Worm (Caenorhabditis elegans) whole organism, L2 larva: ENCODE results near the gene ifta-2.

Experiments
- C34F6.9 ChIP-seq: fragments of 150-350 bp; optimal IDR thresholded peaks from 2 replicates; lab custom pipeline; 2014; ENCODE audit warnings: missing biosample characterization, missing genetic modification characterization
- F13H6.1 ChIP-seq: sonication (generic microtip); optimal IDR thresholded peaks from 2 replicates; lab custom pipeline; 2016; ENCODE audit warnings: missing genetic modification characterization, missing compliant biosample characterization
- R02D3.7 ChIP-seq: fragments of 150-350 bp; optimal IDR thresholded peaks from 2 replicates; lab custom pipeline; 2014; ENCODE audit warnings: missing biosample characterization, missing genetic modification characterization
- Y55F3AM.14 ChIP-seq: fragments of 200-800 bp; sonication (Bioruptor generic); optimal IDR thresholded peaks from 2 replicates; lab custom pipeline; 2018; ENCODE audit warnings: mild to moderate bottlenecking, missing genetic modification characterization, missing compliant biosample characterization
- ZK546.5 ChIP-seq: sonication (generic microtip); optimal IDR thresholded peaks from 2 replicates; lab custom pipeline; 2017; ENCODE audit warnings: missing biosample characterization, missing genetic modification characterization
- alr-1 ChIP-seq: fragments of 150-350 bp; optimal IDR thresholded peaks from 2 replicates; lab custom pipeline; 2014; ENCODE audit warnings: missing biosample characterization, missing genetic modification characterization
- aly-2 ChIP-seq: fragments of 150-350 bp; optimal IDR thresholded peaks from 2 replicates; lab custom pipeline; 2014; ENCODE audit warnings: missing biosample characterization, missing genetic modification characterization
- ama-1 ChIP-seq: fragments of 150-350 bp; optimal IDR thresholded peaks from 2 replicates; lab custom pipeline; 2018; ENCODE audit warnings: inconsistent platforms
- blmp-1 ChIP-seq: sonication (generic microtip); optimal IDR thresholded peaks from 2 replicates; lab custom pipeline; 2017; ENCODE audit warnings: missing genetic modification characterization, mild to moderate bottlenecking, missing compliant biosample characterization, antibody characterized with exemption, moderate library complexity; ENCODE audit not compliant: insufficient read depth
- ceh-16 ChIP-seq: fragments of 150-350 bp; optimal IDR thresholded peaks from 2 replicates; lab custom pipeline; 2014; ENCODE audit warnings: missing biosample characterization, missing genetic modification characterization
- ceh-82 ChIP-seq: fragments of 150-350 bp; optimal IDR thresholded peaks from 2 replicates; lab custom pipeline; 2014; ENCODE audit warnings: missing biosample characterization, missing genetic modification characterization
- crh-2 ChIP-seq: sonication (generic microtip); optimal IDR thresholded peaks from 2 replicates; lab custom pipeline; 2017; ENCODE audit warnings: missing biosample characterization, missing genetic modification characterization
- dmd-4 ChIP-seq: sonication (generic microtip); optimal IDR thresholded peaks from 2 replicates; lab custom pipeline; 2017; ENCODE audit warnings: missing biosample characterization, missing genetic modification characterization
- elt-1 ChIP-seq: fragments of 150-350 bp; optimal IDR thresholded peaks from 2 replicates; lab custom pipeline; 2014; ENCODE audit warnings: missing biosample characterization, missing genetic modification characterization
- elt-3 ChIP-seq: sonication (generic microtip); optimal IDR thresholded peaks from 2 replicates; lab custom pipeline; 2017; ENCODE audit warnings: missing biosample characterization, missing genetic modification characterization
- fos-1 ChIP-seq: fragments of 150-350 bp; optimal IDR thresholded peaks from 2 replicates; lab custom pipeline; 2014; ENCODE audit warnings: missing biosample characterization, missing genetic modification characterization
- gmeb-1 ChIP-seq: fragments of 150-350 bp; optimal IDR thresholded peaks from 2 replicates; lab custom pipeline; 2014; ENCODE audit warnings: missing biosample characterization, missing genetic modification characterization
- lin-13 ChIP-seq: fragments of 150-350 bp; optimal IDR thresholded peaks from 2 replicates; lab custom pipeline; 2014; ENCODE audit warnings: missing biosample characterization, missing genetic modification reagents, missing genetic modification characterization
- lin-39 ChIP-seq: fragments of 150-350 bp; optimal IDR thresholded peaks from 2 replicates; lab custom pipeline; 2014; ENCODE audit warnings: missing biosample characterization, missing genetic modification reagents, missing genetic modification characterization
- lsy-2 ChIP-seq, 2 experiments: fragments of 150-350 bp in 1 of 2; sonication (generic microtip) in 1 of 2; optimal IDR thresholded peaks; 2 replicates each; lab custom pipeline; 2014 to 2017; ENCODE audit warnings: missing biosample characterization in 2 of 2, missing genetic modification characterization in 2 of 2
- mdl-1 ChIP-seq, 2 experiments: fragments of 150-350 bp in 1 of 2; sonication (generic microtip) in 1 of 2; optimal IDR thresholded peaks; 2 replicates each; lab custom pipeline; 2017; ENCODE audit warnings: missing biosample characterization in 2 of 2, missing genetic modification characterization in 2 of 2
- nhr-10 ChIP-seq: sonication (generic microtip); optimal IDR thresholded peaks from 2 replicates; lab custom pipeline; 2017; ENCODE audit warnings: missing biosample characterization, missing genetic modification characterization
- nhr-12 ChIP-seq: fragments of 150-350 bp; optimal IDR thresholded peaks from 2 replicates; lab custom pipeline; 2014; ENCODE audit warnings: missing biosample characterization, missing genetic modification characterization
- nhr-21 ChIP-seq: fragments of 150-350 bp; optimal IDR thresholded peaks from 2 replicates; lab custom pipeline; 2014; ENCODE audit warnings: missing biosample characterization, missing genetic modification characterization
- nhr-23 ChIP-seq: fragments of 150-350 bp; optimal IDR thresholded peaks from 2 replicates; lab custom pipeline; 2014; ENCODE audit warnings: missing biosample characterization, missing genetic modification reagents, missing genetic modification characterization
- nhr-237 ChIP-seq: fragments of 150-350 bp; optimal IDR thresholded peaks from 2 replicates; lab custom pipeline; 2014; ENCODE audit warnings: missing biosample characterization, missing genetic modification characterization
- nhr-25 ChIP-seq: fragments of 150-350 bp; sonication (generic microtip); optimal IDR thresholded peaks from 3 replicates; lab custom pipeline; 2014; ENCODE audit warnings: missing biosample characterization, missing genetic modification characterization
- nhr-77 ChIP-seq: fragments of 150-350 bp; optimal IDR thresholded peaks from 2 replicates; lab custom pipeline; 2014; ENCODE audit warnings: missing biosample characterization, missing genetic modification characterization
- peb-1 ChIP-seq: fragments of 150-350 bp; optimal IDR thresholded peaks from 2 replicates; lab custom pipeline; 2014; ENCODE audit warnings: missing biosample characterization, missing genetic modification characterization
- sem-4 ChIP-seq: fragments of 150-350 bp; optimal IDR thresholded peaks from 2 replicates; lab custom pipeline; 2014; ENCODE audit warnings: missing biosample characterization, missing genetic modification reagents, missing genetic modification characterization
- skn-1 ChIP-seq: sonication (generic microtip); optimal IDR thresholded peaks from 2 replicates; lab custom pipeline; 2017; ENCODE audit warnings: missing biosample characterization, missing genetic modification characterization
- sma-3 ChIP-seq: sonication (generic microtip); optimal IDR thresholded peaks from 2 replicates; lab custom pipeline; 2016; ENCODE audit warnings: missing genetic modification reagents, missing genetic modification characterization, missing compliant biosample characterization
- sma-9 ChIP-seq, 2 experiments: fragments of 150-350 bp in 1 of 2; sonication (generic microtip) in 1 of 2; optimal IDR thresholded peaks; 2 replicates each; lab custom pipeline; 2014 to 2016; ENCODE audit warnings: missing genetic modification characterization in 2 of 2, mild to moderate bottlenecking in 1 of 2, missing biosample characterization in 1 of 2, missing compliant biosample characterization in 1 of 2, missing genetic modification reagents in 1 of 2, moderate library complexity in 1 of 2
- snpc-4 ChIP-seq: fragments of 150-350 bp; optimal IDR thresholded peaks from 2 replicates; lab custom pipeline; 2014; ENCODE audit warnings: missing biosample characterization, missing genetic modification characterization
- unc-55 ChIP-seq: fragments of 150-350 bp; sonication (generic microtip); optimal IDR thresholded peaks from 3 replicates; lab custom pipeline; 2014; ENCODE audit warnings: missing biosample characterization, missing genetic modification reagents, missing genetic modification characterization
- unc-62 ChIP-seq: fragments of 150-350 bp; optimal IDR thresholded peaks from 2 replicates; lab custom pipeline; 2014; ENCODE audit warnings: missing biosample characterization, missing genetic modification reagents, missing genetic modification characterization
- ztf-1 ChIP-seq: fragments of 200-800 bp; sonication (Bioruptor generic); conservative IDR thresholded peaks from 2 replicates; pipeline ENCODE4 v1.3.6; 2022; ENCODE audit warnings: missing genetic modification characterization, missing compliant biosample characterization
- ztf-11 ChIP-seq: sonication (generic microtip); optimal IDR thresholded peaks from 2 replicates; lab custom pipeline; 2017; ENCODE audit warnings: missing biosample characterization, missing genetic modification characterization
- ztf-4 ChIP-seq: fragments of 150-350 bp; optimal IDR thresholded peaks from 2 replicates; lab custom pipeline; 2014; ENCODE audit warnings: missing biosample characterization, missing genetic modification characterization

ifta-2 gene

ce11 chrIV:17301933-17302332 is at the start of gene ifta-2:
Gene ifta-2 (minus strand): TSS chrIV:17302033.
- TF ChIP-seq ZK546.5 = no peak
- TF ChIP-seq Y55F3AM.14 (GFP tag; lab: Kevin White, UChicago) = no peak
- no peak for TF ChIP-seq ztf-1 (GFP tag; lab: Robert Waterston, UW)
- TF ChIP-seq nhr-21 (tag; lab: Kevin White, UChicago) = no peak
- no peak for TF ChIP-seq nhr-77 (tag; lab: Kevin White, UChicago)
- TF ChIP-seq peb-1 (tag; lab: Kevin White, UChicago) = no peak
- TF ChIP-seq snpc-4 = no peak
- TF ChIP-seq crh-2 = no peak
- no peak for TF ChIP-seq ceh-82
- no peak for TF ChIP-seq unc-55 (GFP tag; lab: Kevin White, UChicago)
- TF ChIP-seq ama-1 (lab: Kevin White, UChicago) = no peak
- no peak for TF ChIP-seq ztf-11 (tag; lab: Kevin White, UChicago)
- no peak for TF ChIP-seq C34F6.9 (tag; lab: Kevin White, UChicago)
- TF ChIP-seq, all 48 proteins: peak for 0

ce11 chrIV:17351586-17351985 is 49.8 kb upstream of the ifta-2 start, which contains the start of gene clec-199:
Gene clec-199 (plus strand): TSS chrIV:17351886.
- no peak for TF ChIP-seq blmp-1
- no peak for TF ChIP-seq C34F6.9 (tag; lab: Kevin White, UChicago)
- TF ChIP-seq gmeb-1 (tag; lab: Kevin White, UChicago) = no peak
- no peak for TF ChIP-seq sma-9 (GFP tag; optimal IDR thresholded peaks at IDR 0.05; lab: Kevin White, UChicago)
- no peak for TF ChIP-seq sma-9 (tag; optimal IDR thresholded peaks at IDR 0.05; lab: Kevin White, UChicago)
- no peak for TF ChIP-seq sma-3 (GFP tag; lab: Kevin White, UChicago)
- no peak for TF ChIP-seq skn-1 (tag; lab: Kevin White, UChicago)

- no peak for TF ChIP-seq ztf-1 (GFP tag; lab: Robert Waterston, UW)
- TF ChIP-seq nhr-12 = no peak
- TF ChIP-seq ceh-16 (tag; lab: Kevin White, UChicago) = no peak
- no peak for TF ChIP-seq lin-39 (tag; lab: Kevin White, UChicago)
- no peak for TF ChIP-seq ztf-11 (tag; lab: Kevin White, UChicago)
- no peak for TF ChIP-seq fos-1 (tag; lab: Kevin White, UChicago)
Measured at ce11 chrIV:17346599-17347218, 44.9 kb upstream of the ifta-2 start, which contains the start of the genes clec-197 and clec-198. Gene clec-197 (minus strand): TSS chrIV:17346699. Gene clec-198 (plus strand): TSS chrIV:17347168.

ce11 chrIV:17343482-17343881 is 41.6 kb upstream of the ifta-2 start, which contains the start of gene C49C3.11:
Gene C49C3.11 (plus strand): TSS chrIV:17343782.
- TF ChIP-seq F13H6.1 (no peak), lin-13 (GFP tag; lab: Kevin White, UChicago) (no peak), skn-1 (tag; lab: Kevin White, UChicago) (no peak), ztf-4 (tag; lab: Kevin White, UChicago) (no peak), gmeb-1 (tag; lab: Kevin White, UChicago) (no peak), alr-1 (no peak), blmp-1 (no peak), ZK546.5 (no peak), R02D3.7 (no peak), nhr-77 (tag; lab: Kevin White, UChicago) (no peak), snpc-4 (no peak), elt-1 (tag; lab: Kevin White, UChicago) (no peak), sma-9 (GFP tag; optimal IDR thresholded peaks at IDR 0.05; lab: Kevin White, UChicago) (no peak), sma-9 (tag; optimal IDR thresholded peaks at IDR 0.05; lab: Kevin White, UChicago) (no peak), ama-1 (lab: Kevin White, UChicago) (no peak), sma-3 (GFP tag; lab: Kevin White, UChicago) (no peak), aly-2 (tag; lab: Kevin White, UChicago) (no peak), nhr-12 (no peak), mdl-1 (tag; optimal IDR thresholded peaks at IDR 0.05; lab: Kevin White, UChicago) (no peak)

- TF ChIP-seq nhr-23 (no peak), nhr-10 (tag; lab: Kevin White, UChicago) (no peak), nhr-12 (no peak), nhr-237 (tag; lab: Kevin White, UChicago) (no peak), crh-2 (no peak), F13H6.1 (no peak), unc-62 (GFP tag; lab: Kevin White, UChicago) (no peak), sem-4 (no peak), lsy-2 (tag; optimal IDR thresholded peaks at IDR 0.05; lab: Kevin White, UChicago) (no peak), ceh-16 (tag; lab: Kevin White, UChicago) (no peak), peb-1 (tag; lab: Kevin White, UChicago) (no peak), mdl-1 (tag; optimal IDR thresholded peaks at IDR 0.05; lab: Kevin White, UChicago) (no peak), nhr-25 (tag; lab: Kevin White, UChicago) (no peak), fos-1 (tag; lab: Kevin White, UChicago) (no peak), nhr-21 (tag; lab: Kevin White, UChicago) (no peak), dmd-4 (tag; lab: Kevin White, UChicago) (no peak), elt-3 (tag; lab: Kevin White, UChicago) (no peak), lin-39 (tag; lab: Kevin White, UChicago) (no peak), ama-1 (lab: Kevin White, UChicago) (no peak)
Measured at ce11 chrIV:17342667-17343066, 40.8 kb upstream of the ifta-2 start, which contains the start of gene C49C3.21. Gene C49C3.21 (plus strand): TSS chrIV:17342967.
